Worm (Caenorhabditis elegans) whole organism, early embryonic: Measurements from ENCODE around the gene M163.22.
A peak's percentile ranks its signal among the peaks of the same experiment; 100 is the strongest.

Experiments used
- B0310.2 ChIP-seq: sonication (generic microtip); optimal IDR thresholded peaks from 2 replicates; lab custom pipeline; 2016; ENCODE audit warnings: mild to moderate bottlenecking, missing genetic modification characterization, missing compliant biosample characterization
- F13C5.2 ChIP-seq: sonication (generic microtip); optimal IDR thresholded peaks from 2 replicates; lab custom pipeline; 2017; ENCODE audit warnings: mild to moderate bottlenecking, missing genetic modification characterization, inconsistent platforms, missing compliant biosample characterization
- aly-1 ChIP-seq: sonication (generic microtip); optimal IDR thresholded peaks from 2 replicates; lab custom pipeline; 2016; ENCODE audit warnings: missing genetic modification characterization, missing compliant biosample characterization
- ama-1 ChIP-seq: fragments of 150-350 bp; optimal IDR thresholded peaks from 2 replicates; lab custom pipeline; 2014
- ceh-13 ChIP-seq: fragments of 200-800 bp; sonication (Bioruptor generic); optimal IDR thresholded peaks from 2 replicates; lab custom pipeline; 2018; ENCODE audit warnings: mild to moderate bottlenecking, missing genetic modification characterization, missing compliant biosample characterization
- ceh-36 ChIP-seq: sonication (generic microtip); optimal IDR thresholded peaks from 2 replicates; lab custom pipeline; 2016; ENCODE audit warnings: missing genetic modification characterization, inconsistent platforms, missing compliant biosample characterization
- ets-7 ChIP-seq: sonication (generic microtip); optimal IDR thresholded peaks from 2 replicates; lab custom pipeline; 2016; ENCODE audit warnings: missing genotype, missing genetic modification characterization, missing compliant biosample characterization
- flt-1 ChIP-seq: fragments of 200-800 bp; sonication (Bioruptor generic); IDR thresholded peaks from 2 replicates; pipeline ENCODE4 v1.3.6; 2022; ENCODE audit warnings: missing genetic modification characterization, missing compliant biosample characterization
- hmbx-1 ChIP-seq: sonication (generic microtip); optimal IDR thresholded peaks from 2 replicates; lab custom pipeline; 2016; ENCODE audit warnings: mild to moderate bottlenecking, missing genetic modification characterization, missing compliant biosample characterization
- hmg-4 ChIP-seq: fragments of 200-800 bp; sonication (Bioruptor generic); optimal IDR thresholded peaks from 2 replicates; lab custom pipeline; 2018; ENCODE audit warnings: mild to moderate bottlenecking, missing genetic modification characterization, missing compliant biosample characterization
- hnd-1 ChIP-seq: sonication (generic microtip); optimal IDR thresholded peaks from 2 replicates; lab custom pipeline; 2016; ENCODE audit warnings: missing genetic modification characterization, missing compliant biosample characterization
- pes-1 ChIP-seq: fragments of 200-800 bp; sonication (Bioruptor generic); IDR thresholded peaks from 2 replicates; pipeline ENCODE4 v1.3.6; 2022; ENCODE audit warnings: missing genetic modification reagents, missing genetic modification characterization, missing compliant biosample characterization
- scrt-1 ChIP-seq: fragments of 200-800 bp; sonication (Bioruptor generic); IDR thresholded peaks from 2 replicates; pipeline ENCODE4 v1.3.6; 2022; ENCODE audit warnings: missing genetic modification characterization, missing compliant biosample characterization
- sea-1 ChIP-seq: fragments of 200-800 bp; sonication (Bioruptor generic); conservative IDR thresholded peaks from 2 replicates; pipeline ENCODE4 v1.3.6; 2022; ENCODE audit warnings: missing genetic modification characterization, missing compliant biosample characterization
- tbx-11 ChIP-seq: fragments of 200-800 bp; sonication (Bioruptor generic); IDR thresholded peaks from 2 replicates; pipeline ENCODE4 v1.3.6; 2022; ENCODE audit warnings: missing genetic modification characterization, missing compliant biosample characterization
- tbx-37 ChIP-seq: fragments of 200-800 bp; sonication (Bioruptor generic); conservative IDR thresholded peaks from 2 replicates; pipeline ENCODE4 v1.3.6; 2022; ENCODE audit warnings: missing genetic modification reagents, missing genetic modification characterization, missing compliant biosample characterization
- tra-4 ChIP-seq: sonication (generic microtip); optimal IDR thresholded peaks from 2 replicates; lab custom pipeline; 2017; ENCODE audit warnings: missing genetic modification characterization, missing compliant biosample characterization

Gene M163.22

ce11 chrX:14478193-14478592, 12.5 kb downstream of the M163.22 start:
- TF ChIP-seq ama-1 (lab: Kevin White, UChicago) (no peak), F13C5.2 (tag; lab: Kevin White, UChicago) (no peak), tbx-37 (no peak), tbx-11 (no peak), hnd-1 (tag; lab: Kevin White, UChicago) (no peak), pes-1 (GFP tag; lab: Robert Waterston, UW) (no peak), B0310.2 (tag; lab: Kevin White, UChicago) (no peak), sea-1 (GFP tag; lab: Robert Waterston, UW) (no peak), hmg-4 (GFP tag; lab: Kevin White, UChicago) (no peak), ceh-36 (tag; lab: Kevin White, UChicago) (no peak), ets-7 (no peak), ceh-13 (GFP tag; lab: Kevin White, UChicago) (no peak), aly-1 (tag; lab: Kevin White, UChicago) (no peak)

ce11 chrX:14478743-14479428, 13.2 kb downstream of the M163.22 start, which contains the start of gene M163.11:
Gene M163.11 (plus strand): TSS chrX:14479378.
- TF ChIP-seq flt-1 (GFP tag; lab: Robert Waterston, UW), result no peak
- no peak for TF ChIP-seq ama-1 (lab: Kevin White, UChicago)
- no peak for TF ChIP-seq F13C5.2 (tag; lab: Kevin White, UChicago)
- TF ChIP-seq hmg-4 (GFP tag; lab: Kevin White, UChicago), result no peak
- no peak for TF ChIP-seq B0310.2 (tag; lab: Kevin White, UChicago)
- no peak for TF ChIP-seq ceh-13 (GFP tag; lab: Kevin White, UChicago)
- TF ChIP-seq tbx-37, result no peak
- no peak for TF ChIP-seq tbx-11
- no peak for TF ChIP-seq ets-7
- no peak for TF ChIP-seq tra-4 (tag; lab: Kevin White, UChicago)
- no peak for TF ChIP-seq scrt-1

ce11 chrX:14480248-14480647, 14.6 kb downstream of the M163.22 start, which contains the start of gene gfi-3:
Gene gfi-3 (plus strand): TSS chrX:14480572.
- TF ChIP-seq tbx-11 (peak; percentile 47; the same call in 1 of the 2 replicates), scrt-1 (0 out of 2 replicates have a peak, but pooled peaks have one; percentile 47), sea-1 (GFP tag; lab: Robert Waterston, UW) (peak; percentile 51; the same call in 1 of the 2 replicates), pes-1 (GFP tag; lab: Robert Waterston, UW) (peak; percentile 76), ets-7 (no peak), tbx-37 (peak; percentile 48; the same call in 1 of the 2 replicates), F13C5.2 (tag; lab: Kevin White, UChicago) (peak; percentile 82), ama-1 (lab: Kevin White, UChicago) (no peak), B0310.2 (tag; lab: Kevin White, UChicago) (no peak), hnd-1 (tag; lab: Kevin White, UChicago) (no peak), hmg-4 (GFP tag; lab: Kevin White, UChicago) (peak; percentile 69), hmbx-1 (tag; lab: Kevin White, UChicago) (no peak), ceh-36 (tag; lab: Kevin White, UChicago) (peak; percentile 9)

- 0 out of 2 replicates have a peak, but pooled peaks have one; percentile 22 for TF ChIP-seq tbx-11
- no peak for TF ChIP-seq ama-1 (lab: Kevin White, UChicago)
- no peak for TF ChIP-seq ceh-36 (tag; lab: Kevin White, UChicago)
Measured at ce11 chrX:14481637-14482036, 15.9 kb downstream of the M163.22 start.

- no peak for TF ChIP-seq ceh-36 (tag; lab: Kevin White, UChicago)
- TF ChIP-seq tbx-37, result no peak
- no peak for TF ChIP-seq scrt-1
- TF ChIP-seq ama-1 (lab: Kevin White, UChicago), result no peak
- no peak for TF ChIP-seq hmg-4 (GFP tag; lab: Kevin White, UChicago)
- TF ChIP-seq F13C5.2 (tag; lab: Kevin White, UChicago), result no peak
- no peak for TF ChIP-seq flt-1 (GFP tag; lab: Robert Waterston, UW)
Measured at ce11 chrX:14484827-14485226, 19.1 kb downstream of the M163.22 start, which contains the start of gene M163.8. Gene M163.8 (plus strand): TSS chrX:14485127.

DNA sequence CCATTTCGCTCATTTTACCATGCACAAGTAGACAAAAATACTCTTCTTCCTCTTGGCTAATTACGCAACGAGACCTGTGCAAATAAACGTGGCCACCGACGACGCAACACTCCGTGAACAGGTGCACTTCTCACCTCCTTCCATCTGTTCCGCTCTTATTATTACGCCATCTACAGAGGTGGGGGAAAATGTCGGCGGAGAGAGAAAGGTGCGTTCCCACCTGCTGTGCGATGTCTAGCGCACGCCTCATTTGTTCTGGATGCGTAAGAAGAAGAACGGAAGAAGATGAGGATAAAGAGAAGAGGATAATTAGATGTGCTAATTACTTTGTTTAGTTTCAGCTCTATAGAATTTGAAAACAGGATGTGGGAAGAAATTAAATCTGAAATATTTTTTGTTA, 20.8 kb downstream of the M163.22 start:
- TF ChIP-seq flt-1 (GFP tag; lab: Robert Waterston, UW), result 0 out of 2 replicates have a peak, but pooled peaks have one; percentile 45
- peak; percentile 55 for TF ChIP-seq hmg-4 (GFP tag; lab: Kevin White, UChicago)
- TF ChIP-seq aly-1 (tag; lab: Kevin White, UChicago), result no peak
- TF ChIP-seq hnd-1 (tag; lab: Kevin White, UChicago), result no peak
- TF ChIP-seq ceh-13 (GFP tag; lab: Kevin White, UChicago), result no peak
- TF ChIP-seq scrt-1, result no peak
- 0 out of 2 replicates have a peak, but pooled peaks have one; percentile 21 for TF ChIP-seq sea-1 (GFP tag; lab: Robert Waterston, UW)
- peak; percentile 75 for TF ChIP-seq ets-7

DNA sequence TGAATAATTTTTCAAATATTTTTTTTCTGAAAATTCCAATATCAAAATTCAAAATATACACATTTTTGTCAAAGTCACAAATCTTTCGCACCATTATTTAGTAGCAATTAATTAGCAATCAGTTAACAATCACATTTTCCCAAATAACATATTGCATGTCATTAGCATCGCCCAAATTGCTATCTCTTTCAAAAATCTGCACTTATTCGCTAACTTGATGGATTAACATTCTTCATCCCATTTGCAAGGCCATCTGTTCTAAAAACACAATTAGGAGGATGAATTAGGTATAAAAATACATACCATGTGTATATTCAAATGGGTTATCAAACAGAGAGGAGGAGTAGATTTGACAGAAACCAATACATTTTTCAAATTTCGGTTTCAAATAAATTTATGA, 21.6 kb downstream of the M163.22 start:
- TF ChIP-seq ama-1 (lab: Kevin White, UChicago), result no peak
- TF ChIP-seq hmbx-1 (tag; lab: Kevin White, UChicago), result no peak
- TF ChIP-seq ceh-36 (tag; lab: Kevin White, UChicago), result no peak

- no peak for TF ChIP-seq ama-1 (lab: Kevin White, UChicago)
- no peak for TF ChIP-seq flt-1 (GFP tag; lab: Robert Waterston, UW)
- TF ChIP-seq hmg-4 (GFP tag; lab: Kevin White, UChicago), result no peak
- no peak for TF ChIP-seq hmbx-1 (tag; lab: Kevin White, UChicago)
- TF ChIP-seq ets-7, result no peak
- TF ChIP-seq aly-1 (tag; lab: Kevin White, UChicago), result no peak
- TF ChIP-seq ceh-13 (GFP tag; lab: Kevin White, UChicago), result no peak
- no peak for TF ChIP-seq tra-4 (tag; lab: Kevin White, UChicago)
- no peak for TF ChIP-seq tbx-37
- TF ChIP-seq scrt-1, result no peak
- no peak for TF ChIP-seq hnd-1 (tag; lab: Kevin White, UChicago)
- no peak for TF ChIP-seq sea-1 (GFP tag; lab: Robert Waterston, UW)
- no peak for TF ChIP-seq ceh-36 (tag; lab: Kevin White, UChicago)
- TF ChIP-seq B0310.2 (tag; lab: Kevin White, UChicago), result no peak
Measured at ce11 chrX:14487832-14488231, 22.1 kb downstream of the M163.22 start.
